Worm (Caenorhabditis elegans): ENCODE data around the gene fib-1.

DNA sequence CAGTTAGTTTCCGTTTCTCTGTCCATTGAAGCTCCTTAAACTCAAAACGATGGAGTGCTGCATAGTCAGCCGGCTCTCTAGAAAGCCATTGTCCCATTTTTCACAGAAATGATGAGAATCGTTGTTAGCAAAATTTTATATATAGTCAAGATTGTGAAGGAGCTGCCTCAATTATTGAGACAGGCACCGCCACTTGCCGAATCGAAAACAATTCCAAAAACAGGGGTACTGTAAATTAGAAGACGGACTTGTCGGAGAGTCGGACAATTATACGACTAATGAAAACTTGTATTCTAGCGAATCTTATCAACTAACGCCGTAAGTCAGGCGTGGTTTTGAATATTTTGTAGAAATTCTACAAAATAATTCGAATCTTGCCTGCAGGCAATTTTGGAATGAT, 18.2 kb upstream of the fib-1 start, which contains the start of gene F14H8.2:
- no peak for TF ChIP-seq F13H6.1 (tag; optimal IDR thresholded peaks at IDR 0.05)
- TF ChIP-seq sdc-2 (tag; optimal IDR thresholded peaks at IDR 0.05), result no peak
- TF ChIP-seq ama-1 (optimal IDR thresholded peaks at IDR 0.05), result no peak
- TF ChIP-seq eyg-1 (tag; optimal IDR thresholded peaks at IDR 0.05), result no peak
- TF ChIP-seq hlh-30 (tag; optimal IDR thresholded peaks at IDR 0.05; ENCODE audit: insufficient read depth), result no peak
- no peak for TF ChIP-seq ceh-14 (tag; optimal IDR thresholded peaks at IDR 0.05)
- no peak for TF ChIP-seq ceh-34 (tag; optimal IDR thresholded peaks at IDR 0.05)
- no peak for TF ChIP-seq fkh-10 (GFP tag; optimal IDR thresholded peaks at IDR 0.05)
- TF ChIP-seq tbx-2 (tag; optimal IDR thresholded peaks at IDR 0.05), result no peak
- TF ChIP-seq lim-6 (tag; optimal IDR thresholded peaks at IDR 0.05), result no peak

Data from whole organism, late embryonic.